Fruit fly (Drosophila melanogaster): Measurements from ENCODE around the gene CG11251.

dm6 chr3L:13137394-13137793 lies 47.6 kb upstream of the CG11251 start:
- TF ChIP-seq Dll (optimal IDR thresholded peaks at IDR 0.05) = no peak
- TF ChIP-seq usp (GFP tag; optimal IDR thresholded peaks at IDR 0.05) = no peak
- no peak for TF ChIP-seq psq (optimal IDR thresholded peaks at IDR 0.05)
- no peak for TF ChIP-seq pan (optimal IDR thresholded peaks at IDR 0.05)
- no peak for TF ChIP-seq EcR (GFP tag; optimal IDR thresholded peaks at IDR 0.05)

Data from whole organism.